Fruit fly (Drosophila melanogaster) whole organism, embryonic: ENCODE measurements around the gene CG8560.
A peak's percentile ranks its signal among the peaks of the same experiment; 100 is the strongest.

Experiments used
- Abd-B ChIP-seq: fragments of 200-800 bp; sonication (Bioruptor generic); optimal IDR thresholded peaks from 2 replicates; lab custom pipeline; 2018; ENCODE audit warnings: missing biosample characterization, mild to moderate bottlenecking, missing genetic modification characterization, moderate library complexity
- Bgb ChIP-seq: fragments of 200-800 bp; sonication (Bioruptor generic); IDR thresholded peaks from 2 replicates; pipeline ENCODE4 v1.3.6; 2022; ENCODE audit warnings: missing biosample characterization, missing genetic modification characterization; ENCODE audit not compliant: partially characterized antibody
- CG10267 ChIP-seq: fragments of 200-800 bp; sonication (Bioruptor generic); optimal IDR thresholded peaks from 2 replicates; lab custom pipeline; 2018; ENCODE audit warnings: missing biosample characterization, mild to moderate bottlenecking, missing genetic modification characterization, moderate library complexity
- CG10565 ChIP-seq: fragments of 200-800 bp; sonication (Bioruptor generic); optimal IDR thresholded peaks from 3 replicates; lab custom pipeline; 2016; ENCODE audit warnings: missing biosample characterization, mild to moderate bottlenecking, missing genetic modification characterization
- CG10959 ChIP-seq: fragments of 200-800 bp; sonication (Bioruptor generic); IDR thresholded peaks from 2 replicates; pipeline ENCODE4 v1.3.6; 2022; ENCODE audit warnings: missing biosample characterization, missing genetic modification characterization
- CG11247 ChIP-seq: fragments of 200-800 bp; sonication (Bioruptor generic); IDR thresholded peaks from 2 replicates; pipeline ENCODE4 v1.3.6; 2022; ENCODE audit warnings: missing biosample characterization, missing genetic modification characterization
- CG12219 ChIP-seq: fragments of 200-800 bp; sonication (Bioruptor generic); optimal IDR thresholded peaks from 3 replicates; lab custom pipeline; 2018; ENCODE audit warnings: missing biosample characterization, mild to moderate bottlenecking, missing genetic modification characterization
- CG12942 ChIP-seq: fragments of 200-800 bp; sonication (Bioruptor generic); optimal IDR thresholded peaks from 3 replicates; lab custom pipeline; 2016; ENCODE audit warnings: missing biosample characterization, missing genetic modification characterization
- CG14014 ChIP-seq: fragments of 200-800 bp; sonication (Bioruptor generic); IDR thresholded peaks from 2 replicates; pipeline ENCODE4 v1.3.6; 2022; ENCODE audit warnings: missing biosample characterization, missing genetic modification characterization
- CG14710 ChIP-seq: fragments of 200-800 bp; sonication (Bioruptor generic); optimal IDR thresholded peaks from 3 replicates; lab custom pipeline; 2019; ENCODE audit warnings: missing biosample characterization, mild to moderate bottlenecking, missing genetic modification characterization, moderate library complexity
- CG15073 ChIP-seq: fragments of 200-800 bp; sonication (Bioruptor generic); optimal IDR thresholded peaks from 2 replicates; lab custom pipeline; 2016; ENCODE audit warnings: missing biosample characterization, missing genetic modification characterization
- CG15514 ChIP-seq: fragments of 200-800 bp; sonication (Bioruptor generic); optimal IDR thresholded peaks from 3 replicates; lab custom pipeline; 2017; ENCODE audit warnings: missing biosample characterization, missing genetic modification characterization, mild to moderate bottlenecking, moderate library complexity, missing genetic modification reagents
- CG1603 ChIP-seq: fragments of 200-800 bp; sonication (Bioruptor generic); optimal IDR thresholded peaks from 2 replicates; lab custom pipeline; 2019; ENCODE audit warnings: missing biosample characterization, mild to moderate bottlenecking, missing genetic modification characterization, moderate library complexity
- CG16815 ChIP-seq: fragments of 200-800 bp; sonication (Bioruptor generic); optimal IDR thresholded peaks from 3 replicates; lab custom pipeline; 2017; ENCODE audit warnings: missing biosample characterization, mild to moderate bottlenecking, missing genetic modification characterization
- CG1792 ChIP-seq: fragments of 200-800 bp; sonication (Bioruptor generic); optimal IDR thresholded peaks from 2 replicates; lab custom pipeline; 2016; ENCODE audit warnings: missing biosample characterization, missing genetic modification characterization
- CG31441 ChIP-seq: fragments of 200-800 bp; sonication (Bioruptor generic); IDR thresholded peaks from 2 replicates; pipeline ENCODE4 v1.3.6; 2022; ENCODE audit warnings: missing biosample characterization, missing genetic modification characterization
- CG4617 ChIP-seq: fragments of 200-800 bp; sonication (Bioruptor generic); optimal IDR thresholded peaks from 3 replicates; lab custom pipeline; 2016; ENCODE audit warnings: missing biosample characterization, missing genetic modification characterization, borderline replicate concordance
- CG7357 ChIP-seq: fragments of 200-800 bp; sonication (Bioruptor generic); IDR thresholded peaks from 3 replicates; pipeline ENCODE4 v1.3.6; 2022; ENCODE audit warnings: missing biosample characterization, missing genetic modification characterization
- CG7839 ChIP-seq: fragments of 200-800 bp; sonication (Bioruptor generic); optimal IDR thresholded peaks from 3 replicates; lab custom pipeline; 2018; ENCODE audit warnings: missing biosample characterization, mild to moderate bottlenecking, missing genetic modification characterization, moderate library complexity
- CG7987 ChIP-seq: fragments of 200-800 bp; sonication (Bioruptor generic); optimal IDR thresholded peaks from 2 replicates; lab custom pipeline; 2018; ENCODE audit warnings: missing biosample characterization, mild to moderate bottlenecking, missing genetic modification characterization, moderate library complexity
- CG8290 ChIP-seq, 3 experiments: fragments of 200-800 bp; sonication (Bioruptor generic); optimal IDR thresholded peaks; 2 replicates each; lab custom pipeline; 2016 to 2019; ENCODE audit warnings: missing biosample characterization in 3 of 3, missing genetic modification characterization in 3 of 3, mild to moderate bottlenecking in 2 of 3, moderate library complexity in 1 of 3
- CG9609 ChIP-seq: fragments of 200-800 bp; sonication (Bioruptor generic); optimal IDR thresholded peaks from 3 replicates; lab custom pipeline; 2016; ENCODE audit warnings: missing biosample characterization, missing genetic modification characterization
- Camta ChIP-seq: fragments of 200-800 bp; sonication (Bioruptor generic); optimal IDR thresholded peaks from 2 replicates; lab custom pipeline; 2016; ENCODE audit warnings: missing biosample characterization, missing genetic modification characterization
- CkIIα-i1 ChIP-seq: fragments of 200-800 bp; sonication (Bioruptor generic); IDR thresholded peaks from 2 replicates; pipeline ENCODE4 v1.3.6; 2022; ENCODE audit warnings: missing biosample characterization, missing genetic modification characterization
- CoRest ChIP-seq: fragments of 200-800 bp; sonication (Bioruptor generic); optimal IDR thresholded peaks from 3 replicates; lab custom pipeline; 2018; ENCODE audit warnings: missing biosample characterization, mild to moderate bottlenecking, missing genetic modification characterization, moderate library complexity
- Fer1 ChIP-seq: fragments of 200-800 bp; sonication (Bioruptor generic); optimal IDR thresholded peaks from 2 replicates; lab custom pipeline; 2017; ENCODE audit warnings: missing biosample characterization, mild to moderate bottlenecking, missing genetic modification characterization
- Hand ChIP-seq: fragments of 200-800 bp; sonication (Bioruptor generic); optimal IDR thresholded peaks from 2 replicates; lab custom pipeline; 2017; ENCODE audit warnings: mild to moderate bottlenecking, missing biosample characterization, missing genetic modification reagents, missing genetic modification characterization
- Jarid2 ChIP-seq: fragments of 200-800 bp; sonication (Bioruptor generic); optimal IDR thresholded peaks from 3 replicates; lab custom pipeline; 2017; ENCODE audit warnings: mild to moderate bottlenecking, missing biosample characterization, missing genetic modification reagents, missing genetic modification characterization
- NK7.1 ChIP-seq: fragments of 200-800 bp; sonication (Bioruptor generic); optimal IDR thresholded peaks from 3 replicates; lab custom pipeline; 2016; ENCODE audit warnings: missing biosample characterization, missing genetic modification characterization
- Optix ChIP-seq: fragments of 200-800 bp; sonication (Bioruptor generic); IDR thresholded peaks from 3 replicates; pipeline ENCODE4 v1.3.6; 2022; ENCODE audit warnings: missing biosample characterization, missing genetic modification characterization
- Sin3A ChIP-seq: fragments of >200 bp; optimal IDR thresholded peaks from 2 replicates; lab custom pipeline; 2018
- Stat92E ChIP-seq, 3 experiments: fragments of >200 bp in 2 of 3; fragments of 200-800 bp in 1 of 3; sonication (Bioruptor generic) in 1 of 3; optimal IDR thresholded peaks; 2 replicates each; lab custom pipeline; 2017 to 2019; ENCODE audit warnings: missing biosample characterization in 3 of 3, missing genetic modification characterization in 3 of 3, mild to moderate bottlenecking in 1 of 3, moderate library complexity in 1 of 3
- ab ChIP-seq: fragments of 200-800 bp; sonication (Bioruptor generic); optimal IDR thresholded peaks from 2 replicates; lab custom pipeline; 2016; ENCODE audit warnings: missing biosample characterization, missing genetic modification characterization
- chinmo ChIP-seq: fragments of 200-800 bp; sonication (Bioruptor generic); IDR thresholded peaks from 4 replicates; pipeline ENCODE4 v1.3.6; 2022; ENCODE audit warnings: missing biosample characterization, missing genetic modification characterization; ENCODE audit not compliant: partially characterized antibody
- chn ChIP-seq: fragments of 200-800 bp; sonication (Bioruptor generic); optimal IDR thresholded peaks from 2 replicates; lab custom pipeline; 2016; ENCODE audit warnings: missing biosample characterization, missing genetic modification characterization
- ftz-f1 ChIP-seq: fragments of 200-800 bp; sonication (Bioruptor generic); optimal IDR thresholded peaks from 2 replicates; lab custom pipeline; 2016; ENCODE audit warnings: missing biosample characterization, missing genetic modification characterization
- gsb-n ChIP-seq: fragments of 200-800 bp; sonication (Bioruptor generic); optimal IDR thresholded peaks from 3 replicates; lab custom pipeline; 2018; ENCODE audit warnings: missing biosample characterization, mild to moderate bottlenecking, missing genetic modification characterization
- ind ChIP-seq: fragments of 200-800 bp; sonication (Bioruptor generic); optimal IDR thresholded peaks from 3 replicates; lab custom pipeline; 2016; ENCODE audit warnings: missing biosample characterization, missing genetic modification characterization
- insv ChIP-seq, 2 experiments: fragments of 200-800 bp; sonication (Bioruptor generic); optimal IDR thresholded peaks; 3 replicates each; lab custom pipeline; 2016 to 2018; ENCODE audit warnings: missing biosample characterization in 2 of 2, missing genetic modification characterization in 2 of 2
- ken ChIP-seq: fragments of 200-800 bp; sonication (Bioruptor generic); IDR thresholded peaks from 3 replicates; pipeline ENCODE4 v1.3.6; 2022; ENCODE audit warnings: missing biosample characterization, missing genetic modification characterization
- pnt ChIP-seq: fragments of 200-800 bp; sonication (Bioruptor generic); optimal IDR thresholded peaks from 3 replicates; lab custom pipeline; 2016; ENCODE audit warnings: missing biosample characterization, missing genetic modification characterization
- pzg ChIP-seq: fragments of 200-800 bp; sonication (Bioruptor generic); optimal IDR thresholded peaks from 3 replicates; lab custom pipeline; 2018; ENCODE audit warnings: missing biosample characterization, mild to moderate bottlenecking, missing genetic modification characterization, moderate library complexity
- rib ChIP-seq: fragments of 200-800 bp; sonication (Bioruptor generic); IDR thresholded peaks from 2 replicates; pipeline ENCODE4 v1.3.6; 2022; ENCODE audit warnings: missing biosample characterization, missing genetic modification characterization
- slbo ChIP-seq: fragments of 200-800 bp; sonication (Bioruptor generic); IDR thresholded peaks from 2 replicates; pipeline ENCODE4 v1.3.6; 2022; ENCODE audit warnings: missing biosample characterization, missing genetic modification characterization
- trem ChIP-seq: fragments of 200-800 bp; optimal IDR thresholded peaks from 3 replicates; lab custom pipeline; 2019; ENCODE audit warnings: missing biosample characterization, mild to moderate bottlenecking, missing genetic modification characterization, moderate library complexity
- tup ChIP-seq: fragments of 200-800 bp; sonication (Bioruptor generic); optimal IDR thresholded peaks from 2 replicates; lab custom pipeline; 2016; ENCODE audit warnings: missing biosample characterization, mild to moderate bottlenecking, missing genetic modification characterization, moderate library complexity

CG8560 gene

dm6 chr3L:7434715-7435653, 31.0 kb upstream of the CG8560 start, which contains the start of gene Rac2 (continued):
- TF ChIP-seq CG1603 (tag; lab: Kevin White, UChicago), result peak; percentile 1
- TF ChIP-seq tup (GFP tag; lab: Kevin White, UChicago), result no peak
- TF ChIP-seq Jarid2 (GFP tag; lab: Kevin White, UChicago), result peak; percentile 66
- no peak for TF ChIP-seq CG16815 (GFP tag; lab: Kevin White, UChicago)
- peak; percentile 64; the same call in 1 of the 2 replicates for TF ChIP-seq rib (GFP tag; lab: Robert Waterston, UW)
- TF ChIP-seq CG11247 (GFP tag; lab: Robert Waterston, UW), result 0 out of 2 replicates have a peak, but pooled peaks have one; percentile 4
- TF ChIP-seq CG7987, result peak; percentile 75
- TF ChIP-seq CG15514, result peak; percentile 42
- TF ChIP-seq CG10267 (tag; lab: Kevin White, UChicago), result no peak
- TF ChIP-seq CG12219, result no peak
- peak; percentile 86; the same call in 2 of the 4 replicates for TF ChIP-seq chinmo
- peak; percentile 15 for TF ChIP-seq Fer1 (GFP tag; lab: Kevin White, UChicago)
- peak; percentile 36; the same call in 1 of the 2 replicates for TF ChIP-seq Bgb (GFP tag; lab: Robert Waterston, UW)
- TF ChIP-seq ab (GFP tag; lab: Kevin White, UChicago), result peak; percentile 9
- TF ChIP-seq CG12942 (GFP tag; lab: Kevin White, UChicago), result no peak
- TF ChIP-seq CG1792 (GFP tag; lab: Kevin White, UChicago), result no peak
- 0 out of 2 replicates have a peak, but pooled peaks have one; percentile 33 for TF ChIP-seq slbo (GFP tag; lab: Robert Waterston, UW)
- peak; percentile 16; the same call in 1 of the 2 replicates for TF ChIP-seq CG31441 (GFP tag; lab: Robert Waterston, UW)
- 0 out of 3 replicates have a peak, but pooled peaks have one; percentile 13 for TF ChIP-seq CG7357 (GFP tag; lab: Robert Waterston, UW)
- peak; percentile 56 for TF ChIP-seq gsb-n (tag; lab: Kevin White, UChicago)
- no peak for TF ChIP-seq Abd-B
- TF ChIP-seq insv (GFP tag; optimal IDR thresholded peaks at IDR 0.05; lab: Kevin White, UChicago), result no peak
- no peak for TF ChIP-seq Sin3A
- no peak for TF ChIP-seq CG4617 (GFP tag; lab: Kevin White, UChicago)
- TF ChIP-seq NK7.1 (GFP tag; lab: Kevin White, UChicago), result no peak
- peak; percentile 3 for TF ChIP-seq ind (GFP tag; lab: Kevin White, UChicago)
- peak; percentile 24 for TF ChIP-seq trem (tag; lab: Kevin White, UChicago)
- TF ChIP-seq ken (GFP tag; lab: Robert Waterston, UW), result 0 out of 3 replicates have a peak, but pooled peaks have one; percentile 4
- no peak for TF ChIP-seq pzg (GFP tag; lab: Kevin White, UChicago)
- peak; percentile 31 for TF ChIP-seq CG7839
- TF ChIP-seq Stat92E (GFP tag; optimal IDR thresholded peaks at IDR 0.05; lab: Kevin White, UChicago), result peak in 1 of 3 experiments; percentile 99
- 0 out of 2 replicates have a peak, but pooled peaks have one; percentile 9 for TF ChIP-seq CG14014 (GFP tag; lab: Robert Waterston, UW)
- no peak for TF ChIP-seq CkIIα-i1 (GFP tag; lab: Robert Waterston, UW)
- TF ChIP-seq CoRest (tag; lab: Kevin White, UChicago), result peak; percentile 22
- no peak for TF ChIP-seq CG9609 (GFP tag; lab: Kevin White, UChicago)
- peak; percentile 98 for TF ChIP-seq ftz-f1
- peak; percentile 24 for TF ChIP-seq pnt
- TF ChIP-seq chn (GFP tag; lab: Kevin White, UChicago), result peak; percentile 57
- no peak for TF ChIP-seq Hand (GFP tag; lab: Kevin White, UChicago)
- no peak for TF ChIP-seq CG8290 (GFP tag; optimal IDR thresholded peaks at IDR 0.05; lab: Kevin White, UChicago)
- TF ChIP-seq CG8290 (tag; optimal IDR thresholded peaks at IDR 0.05; lab: Kevin White, UChicago), result peak; percentile 10 to 44
- no peak for TF ChIP-seq Camta (GFP tag; lab: Kevin White, UChicago)
- TF ChIP-seq CG15073 (GFP tag; lab: Kevin White, UChicago), result peak; percentile 100
- 0 out of 3 replicates have a peak, but pooled peaks have one; percentile 19 for TF ChIP-seq Optix (GFP tag; lab: Robert Waterston, UW)
- no peak for TF ChIP-seq CG10565 (GFP tag; lab: Kevin White, UChicago)
- TF ChIP-seq CG14710, result no peak
- TF ChIP-seq CG10959 (GFP tag; lab: Robert Waterston, UW), result no peak
